Fruit fly (Drosophila melanogaster) whole organism, embryonic: ENCODE results near the gene Obp28a.

Experiments
- Adf1 ChIP-seq: fragments of 200-800 bp; sonication (Bioruptor generic); IDR thresholded peaks from 2 replicates; pipeline ENCODE4 v1.3.6; 2022; ENCODE audit warnings: missing biosample characterization, missing genetic modification characterization
- CG11696 ChIP-seq: fragments of 200-800 bp; sonication (Bioruptor generic); IDR thresholded peaks from 2 replicates; pipeline ENCODE4 v1.3.6; 2022; ENCODE audit warnings: missing biosample characterization, missing genetic modification characterization
- CG1233 ChIP-seq: fragments of 200-800 bp; sonication (Bioruptor generic); optimal IDR thresholded peaks from 4 replicates; lab custom pipeline; 2018; ENCODE audit warnings: missing biosample characterization, mild to moderate bottlenecking, missing genetic modification characterization
- CG13287 ChIP-seq: fragments of 200-800 bp; sonication (Bioruptor generic); IDR thresholded peaks from 2 replicates; pipeline ENCODE4 v1.3.6; 2022; ENCODE audit warnings: missing biosample characterization, missing genetic modification characterization; ENCODE audit not compliant: partially characterized antibody
- CG15514 ChIP-seq: fragments of 200-800 bp; sonication (Bioruptor generic); optimal IDR thresholded peaks from 3 replicates; lab custom pipeline; 2017; ENCODE audit warnings: missing biosample characterization, missing genetic modification characterization, mild to moderate bottlenecking, moderate library complexity, missing genetic modification reagents
- CG1603 ChIP-seq: fragments of 200-800 bp; sonication (Bioruptor generic); optimal IDR thresholded peaks from 2 replicates; lab custom pipeline; 2019; ENCODE audit warnings: missing biosample characterization, mild to moderate bottlenecking, missing genetic modification characterization, moderate library complexity
- CG16779 ChIP-seq: fragments of 200-800 bp; sonication (Bioruptor generic); IDR thresholded peaks from 2 replicates; pipeline ENCODE4 v1.3.6; 2022; ENCODE audit warnings: missing biosample characterization, missing genetic modification characterization
- CG18262 ChIP-seq: fragments of 200-800 bp; optimal IDR thresholded peaks from 3 replicates; lab custom pipeline; 2019; ENCODE audit warnings: missing biosample characterization, mild to moderate bottlenecking, missing genetic modification characterization, moderate library complexity
- CG2116 ChIP-seq: fragments of 200-800 bp; sonication (Bioruptor generic); optimal IDR thresholded peaks from 3 replicates; lab custom pipeline; 2018; ENCODE audit warnings: missing biosample characterization, mild to moderate bottlenecking, missing genetic modification characterization
- CG2678 ChIP-seq: fragments of 200-800 bp; sonication (Bioruptor generic); optimal IDR thresholded peaks from 3 replicates; lab custom pipeline; 2019; ENCODE audit warnings: missing biosample characterization, mild to moderate bottlenecking, missing genetic modification characterization, moderate library complexity
- CG2875 ChIP-seq: fragments of 200-800 bp; sonication (Bioruptor generic); optimal IDR thresholded peaks from 2 replicates; lab custom pipeline; 2017; ENCODE audit warnings: missing biosample characterization, mild to moderate bottlenecking, missing genetic modification characterization, missing genetic modification reagents
- CG34376 ChIP-seq: fragments of 200-800 bp; sonication (Bioruptor generic); optimal IDR thresholded peaks from 2 replicates; lab custom pipeline; 2018; ENCODE audit warnings: missing biosample characterization, mild to moderate bottlenecking, missing genetic modification characterization
- CG3995 ChIP-seq: fragments of 200-800 bp; sonication (Bioruptor generic); optimal IDR thresholded peaks from 3 replicates; lab custom pipeline; 2016; ENCODE audit warnings: missing biosample characterization, missing genetic modification characterization
- CG4282 ChIP-seq: fragments of 200-800 bp; sonication (Bioruptor generic); optimal IDR thresholded peaks from 2 replicates; lab custom pipeline; 2016; ENCODE audit warnings: missing biosample characterization, missing genetic modification characterization
- CG7357 ChIP-seq: fragments of 200-800 bp; sonication (Bioruptor generic); IDR thresholded peaks from 3 replicates; pipeline ENCODE4 v1.3.6; 2022; ENCODE audit warnings: missing biosample characterization, missing genetic modification characterization
- CG7839 ChIP-seq: fragments of 200-800 bp; sonication (Bioruptor generic); optimal IDR thresholded peaks from 3 replicates; lab custom pipeline; 2018; ENCODE audit warnings: missing biosample characterization, mild to moderate bottlenecking, missing genetic modification characterization, moderate library complexity
- CG9932 ChIP-seq: fragments of 200-800 bp; sonication (Bioruptor generic); IDR thresholded peaks from 2 replicates; pipeline ENCODE4 v1.3.6; 2022; ENCODE audit warnings: missing biosample characterization, missing genetic modification characterization
- Dip3 ChIP-seq: fragments of 200-800 bp; sonication (Bioruptor generic); optimal IDR thresholded peaks from 3 replicates; lab custom pipeline; 2016; ENCODE audit warnings: missing biosample characterization, missing genetic modification characterization
- Dp ChIP-seq: fragments of 200-800 bp; sonication (Bioruptor generic); optimal IDR thresholded peaks from 2 replicates; lab custom pipeline; 2018; ENCODE audit warnings: missing biosample characterization, mild to moderate bottlenecking, missing genetic modification characterization, moderate library complexity
- Drgx ChIP-seq: fragments of 200-800 bp; sonication (Bioruptor generic); IDR thresholded peaks from 2 replicates; pipeline ENCODE4 v1.3.6; 2022; ENCODE audit warnings: missing biosample characterization, missing genetic modification characterization
- Ets65A ChIP-seq: fragments of 200-800 bp; sonication (Bioruptor generic); peaks from one replicate; lab custom pipeline; 2016; ENCODE audit warnings: missing biosample characterization, missing genetic modification characterization
- HHEX ChIP-seq: fragments of 200-800 bp; sonication (Bioruptor generic); optimal IDR thresholded peaks from 3 replicates; lab custom pipeline; 2017; ENCODE audit warnings: missing biosample characterization, mild to moderate bottlenecking, missing genetic modification characterization, missing genetic modification reagents
- NfI ChIP-seq: fragments of 200-800 bp; sonication (Bioruptor generic); optimal IDR thresholded peaks from 3 replicates; lab custom pipeline; 2018; ENCODE audit warnings: missing biosample characterization, mild to moderate bottlenecking, missing genetic modification characterization, moderate library complexity
- Ravus ChIP-seq: fragments of 200-800 bp; sonication (Bioruptor generic); IDR thresholded peaks from 2 replicates; pipeline ENCODE4 v1.3.6; 2022; ENCODE audit warnings: missing biosample characterization, missing genetic modification characterization
- Sox102F ChIP-seq: fragments of 200-800 bp; sonication (Bioruptor generic); optimal IDR thresholded peaks from 2 replicates; lab custom pipeline; 2018; ENCODE audit warnings: missing biosample characterization, mild to moderate bottlenecking, missing genetic modification characterization, moderate library complexity
- Xrp1 ChIP-seq: fragments of 200-800 bp; sonication (Bioruptor generic); IDR thresholded peaks from 2 replicates; pipeline ENCODE4 v1.3.6; 2022; ENCODE audit warnings: missing biosample characterization, missing genetic modification characterization
- ac ChIP-seq: fragments of 200-800 bp; sonication (Bioruptor generic); optimal IDR thresholded peaks from 3 replicates; lab custom pipeline; 2017; ENCODE audit warnings: missing biosample characterization, mild to moderate bottlenecking, missing genetic modification characterization
- amos ChIP-seq: fragments of 200-800 bp; sonication (Bioruptor generic); IDR thresholded peaks from 2 replicates; pipeline ENCODE4 v1.3.6; 2022; ENCODE audit warnings: missing biosample characterization, missing genetic modification characterization; ENCODE audit not compliant: partially characterized antibody
- bbx ChIP-seq: fragments of 200-800 bp; sonication (Bioruptor generic); IDR thresholded peaks from 2 replicates; pipeline ENCODE4 v1.3.6; 2022; ENCODE audit warnings: missing biosample characterization, missing genetic modification characterization; ENCODE audit not compliant: partially characterized antibody
- btn ChIP-seq: fragments of 200-800 bp; sonication (Bioruptor generic); optimal IDR thresholded peaks from 2 replicates; lab custom pipeline; 2016; ENCODE audit warnings: missing biosample characterization, missing genetic modification characterization
- chm ChIP-seq: fragments of 200-800 bp; sonication (Bioruptor generic); IDR thresholded peaks from 2 replicates; pipeline ENCODE4 v1.3.6; 2022; ENCODE audit warnings: missing biosample characterization, missing genetic modification characterization
- crc ChIP-seq: fragments of 200-800 bp; sonication (Bioruptor generic); optimal IDR thresholded peaks from 2 replicates; lab custom pipeline; 2016; ENCODE audit warnings: missing biosample characterization, missing genetic modification characterization
- eve ChIP-seq, 2 experiments: fragments of >200 bp; optimal IDR thresholded peaks; 2 replicates each; lab custom pipeline; 2017; ENCODE audit warnings: missing biosample characterization in 2 of 2, missing genetic modification characterization in 2 of 2
- gsb-n ChIP-seq: fragments of 200-800 bp; sonication (Bioruptor generic); optimal IDR thresholded peaks from 3 replicates; lab custom pipeline; 2018; ENCODE audit warnings: missing biosample characterization, mild to moderate bottlenecking, missing genetic modification characterization
- gt ChIP-seq: fragments of 200-800 bp; sonication (Bioruptor generic); IDR thresholded peaks from 2 replicates; pipeline ENCODE4 v1.3.6; 2022; ENCODE audit warnings: missing biosample characterization, missing genetic modification characterization
- ham ChIP-seq: fragments of 200-800 bp; sonication (Bioruptor generic); IDR thresholded peaks from 2 replicates; pipeline ENCODE4 v1.3.6; 2022; ENCODE audit warnings: missing biosample characterization, missing genetic modification characterization
- lbe ChIP-seq: fragments of 200-800 bp; sonication (Bioruptor generic); optimal IDR thresholded peaks from 2 replicates; lab custom pipeline; 2016; ENCODE audit warnings: missing biosample characterization, mild to moderate bottlenecking, missing genetic modification characterization
- nom ChIP-seq: fragments of 200-800 bp; sonication (Bioruptor generic); optimal IDR thresholded peaks from 2 replicates; lab custom pipeline; 2017; ENCODE audit warnings: missing biosample characterization, missing genetic modification characterization, mild to moderate bottlenecking, moderate library complexity, missing genetic modification reagents
- otp ChIP-seq: fragments of 200-800 bp; sonication (Bioruptor generic); IDR thresholded peaks from 3 replicates; pipeline ENCODE4, ENCODE4 v1.3.6; 2022; ENCODE audit warnings: missing biosample characterization, missing genetic modification characterization
- sug ChIP-seq: fragments of 200-800 bp; optimal IDR thresholded peaks from 2 replicates; lab custom pipeline; 2019; ENCODE audit warnings: missing biosample characterization, mild to moderate bottlenecking, missing genetic modification characterization, moderate library complexity
- tna ChIP-seq: fragments of 200-800 bp; sonication (Bioruptor generic); IDR thresholded peaks from 2 replicates; pipeline ENCODE4 v1.3.6; 2022; ENCODE audit warnings: missing biosample characterization, missing genetic modification characterization; ENCODE audit not compliant: partially characterized antibody
- tx ChIP-seq: fragments of 200-800 bp; sonication (Bioruptor generic); optimal IDR thresholded peaks from 2 replicates; lab custom pipeline; 2016; ENCODE audit warnings: missing biosample characterization, missing genetic modification characterization
- usp ChIP-seq: fragments of >200 bp; optimal IDR thresholded peaks from 2 replicates; lab custom pipeline; 2017; ENCODE audit warnings: missing biosample characterization, missing genetic modification characterization
- vvl ChIP-seq: fragments of 200-800 bp; sonication (Bioruptor generic); IDR thresholded peaks from 2 replicates; pipeline ENCODE4 v1.3.6; 2022; ENCODE audit warnings: missing biosample characterization, missing genetic modification characterization
- zfh1 ChIP-seq: fragments of 200-800 bp; sonication (Bioruptor generic); IDR thresholded peaks from 3 replicates; pipeline ENCODE4 v1.3.6; 2022; ENCODE audit warnings: missing biosample characterization, missing genetic modification characterization

The Obp28a gene

DNA sequence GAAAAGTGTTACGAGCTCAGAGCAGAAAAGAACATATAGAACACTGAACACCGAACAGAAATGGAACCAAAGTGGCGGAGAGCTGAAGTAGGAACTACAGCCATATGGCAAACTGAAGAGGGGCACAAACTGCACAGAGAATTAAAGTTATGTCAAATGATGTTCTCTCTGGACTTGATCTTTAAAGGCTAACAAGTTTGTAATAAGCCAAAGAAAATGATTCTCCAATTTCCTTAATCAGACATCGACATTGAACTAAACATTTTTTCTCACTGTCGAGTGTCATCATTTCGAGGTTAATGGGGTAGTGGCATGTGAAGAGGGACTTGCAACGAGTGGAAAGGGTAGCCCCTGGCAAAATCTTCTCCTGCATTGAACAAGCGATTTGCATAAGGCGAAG lies 6.6 kb upstream of the Obp28a start (continued):
- no peak for TF ChIP-seq usp (GFP tag; lab: Kevin White, UChicago)
- no peak for TF ChIP-seq lbe (GFP tag; lab: Kevin White, UChicago)
- TF ChIP-seq CG2116 (GFP tag; lab: Kevin White, UChicago) = no peak
- no peak for TF ChIP-seq CG34376 (GFP tag; lab: Kevin White, UChicago)
- no peak for TF ChIP-seq zfh1 (GFP tag; lab: Robert Waterston, UW)
- TF ChIP-seq CG7357 (GFP tag; lab: Robert Waterston, UW) = no peak
- TF ChIP-seq CG7839 (tag; lab: Kevin White, UChicago) = no peak
- no peak for TF ChIP-seq Xrp1 (GFP tag; lab: Robert Waterston, UW)
- TF ChIP-seq Dip3 (GFP tag; lab: Kevin White, UChicago) = no peak
- TF ChIP-seq nom = peak; percentile 9
- TF ChIP-seq Ravus (GFP tag; lab: Robert Waterston, UW) = no peak
- no peak for TF ChIP-seq crc (GFP tag; lab: Kevin White, UChicago)

DNA sequence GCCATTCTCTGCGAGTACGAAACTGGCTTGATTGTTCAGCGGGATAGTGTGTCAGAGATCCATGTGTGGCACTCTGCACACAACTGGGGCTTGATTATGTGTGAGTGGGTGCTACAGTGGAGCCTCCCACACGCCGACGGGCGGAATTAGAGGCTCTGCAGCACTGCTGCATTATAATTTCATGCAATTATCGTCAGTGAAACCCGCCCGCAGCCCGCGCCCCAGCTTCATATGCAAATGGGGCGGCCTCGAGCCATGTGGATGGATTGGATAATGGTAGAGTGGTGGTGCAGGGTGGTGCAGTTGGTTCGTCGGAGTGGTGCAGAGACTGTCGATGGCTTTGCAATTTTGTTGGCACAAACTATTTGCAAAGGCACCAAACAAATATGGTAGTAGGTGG lies 4.6 kb upstream of the Obp28a start:
- TF ChIP-seq CG2678 (tag; lab: Kevin White, UChicago) (no peak), Ets65A (GFP tag; lab: Kevin White, UChicago) (peak; percentile 21), CG9932 (GFP tag; lab: Robert Waterston, UW) (0 out of 2 replicates have a peak, but pooled peaks have one; percentile 17), vvl (GFP tag; lab: Robert Waterston, UW) (peak; percentile 49), Drgx (GFP tag; lab: Robert Waterston, UW) (0 out of 2 replicates have a peak, but pooled peaks have one; percentile 20)

DNA sequence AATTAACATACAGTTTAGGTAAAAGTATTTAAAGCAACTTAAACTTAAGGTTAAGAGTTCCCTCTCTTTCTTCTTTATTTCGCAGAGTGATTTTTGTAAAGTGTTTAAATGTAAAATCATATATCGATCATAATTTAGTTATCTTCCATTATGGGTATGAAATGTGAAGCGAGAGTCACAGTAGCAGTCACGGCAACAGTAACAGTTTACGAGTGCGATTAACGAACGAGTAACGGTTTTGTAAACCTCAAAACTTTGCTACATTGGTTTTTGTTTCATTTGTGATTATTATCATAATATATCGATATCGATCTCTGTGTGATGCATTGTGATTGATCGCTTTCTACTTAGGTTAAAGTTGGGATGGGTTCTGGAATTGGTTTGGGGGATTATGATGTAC lies 1.0 kb upstream of the Obp28a start:
- peak; percentile 91 for TF ChIP-seq CG3995 (GFP tag; lab: Kevin White, UChicago)
- TF ChIP-seq CG4282 (GFP tag; lab: Kevin White, UChicago) = no peak
- peak in 1 of 2 experiments; percentile 20 for TF ChIP-seq eve (GFP tag; optimal IDR thresholded peaks at IDR 0.05; lab: Kevin White, UChicago)

DNA sequence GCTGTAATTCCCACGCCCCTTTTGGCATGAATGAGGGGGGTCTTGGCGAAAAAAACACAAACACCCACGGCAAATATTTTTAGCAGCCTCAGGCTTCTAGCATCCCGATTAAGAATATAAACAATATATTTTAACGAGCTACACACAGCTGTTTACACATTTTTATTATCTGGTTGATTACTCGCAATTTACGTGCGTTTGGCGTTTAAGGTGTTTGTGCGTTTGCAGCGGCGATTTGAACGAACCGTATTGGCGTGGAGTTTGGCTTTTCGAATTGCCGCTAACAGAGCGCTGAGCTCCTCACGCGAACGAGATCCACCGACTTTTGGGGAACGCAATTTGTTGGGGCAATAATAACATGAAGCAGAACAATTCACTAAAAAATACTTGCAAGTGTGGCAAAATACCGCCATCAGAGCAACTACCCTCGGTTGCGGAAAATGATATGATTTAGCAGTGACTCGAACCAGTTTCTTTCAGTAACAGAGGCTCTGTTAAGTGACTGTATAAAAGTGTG lies 1.1 kb downstream of the Obp28a start, which contains the start of gene Ziz:
TSS of gene Ziz (minus strand) at position 321 of the 517 bp plus-strand sequence.
- peak; percentile 35 for TF ChIP-seq gsb-n
- TF ChIP-seq CG13287 (GFP tag; lab: Robert Waterston, UW) = peak; percentile 63
- no peak for TF ChIP-seq ham (GFP tag; lab: Robert Waterston, UW)
- no peak for TF ChIP-seq gt (GFP tag; lab: Robert Waterston, UW)
- TF ChIP-seq CG1233 (GFP tag; lab: Kevin White, UChicago) = peak; percentile 9
- TF ChIP-seq bbx (GFP tag; lab: Robert Waterston, UW) = peak; percentile 81
- TF ChIP-seq chm (GFP tag; lab: Robert Waterston, UW) = peak; percentile 83
- peak; percentile 52 for TF ChIP-seq HHEX (GFP tag; lab: Kevin White, UChicago)
- TF ChIP-seq CG16779 (GFP tag; lab: Robert Waterston, UW) = 0 out of 2 replicates have a peak, but pooled peaks have one; percentile 34
- TF ChIP-seq Sox102F (GFP tag; lab: Kevin White, UChicago) = no peak
- peak; percentile 60; the same call in 1 of the 2 replicates for TF ChIP-seq amos (GFP tag; lab: Robert Waterston, UW)
- peak; percentile 71; the same call in 1 of the 2 replicates for TF ChIP-seq tna (GFP tag; lab: Robert Waterston, UW)
- peak; percentile 35 for TF ChIP-seq NfI (GFP tag; lab: Kevin White, UChicago)
- TF ChIP-seq sug (tag; lab: Kevin White, UChicago) = peak; percentile 74
- TF ChIP-seq Dp (GFP tag; lab: Kevin White, UChicago) = peak; percentile 78
- TF ChIP-seq btn (GFP tag; lab: Kevin White, UChicago) = peak; percentile 14
- TF ChIP-seq CG2875 (GFP tag; lab: Kevin White, UChicago) = no peak
- peak; percentile 11 for TF ChIP-seq ac (GFP tag; lab: Kevin White, UChicago)
- TF ChIP-seq usp (GFP tag; lab: Kevin White, UChicago) = no peak
- TF ChIP-seq Adf1 (GFP tag; lab: Robert Waterston, UW) = peak; percentile 59; the same call in 1 of the 2 replicates
- 0 out of 3 replicates have a peak, but pooled peaks have one; percentile 20 for TF ChIP-seq otp
- peak; percentile 87 for TF ChIP-seq CG1603 (tag; lab: Kevin White, UChicago)
- TF ChIP-seq CG11696 = 0 out of 2 replicates have a peak, but pooled peaks have one; percentile 51
- peak; percentile 11 for TF ChIP-seq tx (GFP tag; lab: Kevin White, UChicago)
- peak; percentile 84 for TF ChIP-seq CG15514 (GFP tag; lab: Kevin White, UChicago)
- TF ChIP-seq CG18262 (tag; lab: Kevin White, UChicago) = peak; percentile 11
